Worm (Caenorhabditis elegans) whole organism, late embryonic: ENCODE measurements around the gene cpg-23.
A peak's percentile ranks its signal among the peaks of the same experiment; 100 is the strongest.

Experiments used
- C08G9.2 ChIP-seq: sonication (generic microtip); optimal IDR thresholded peaks from 2 replicates; lab custom pipeline; 2016; ENCODE audit warnings: mild to moderate bottlenecking, missing genetic modification characterization, moderate library complexity, missing compliant biosample characterization
- K02D7.2 ChIP-seq: sonication (generic microtip); optimal IDR thresholded peaks from 2 replicates; lab custom pipeline; 2017; ENCODE audit warnings: mild to moderate bottlenecking, missing genetic modification characterization, missing compliant biosample characterization
- T23F11.4 ChIP-seq: fragments of 200-800 bp; sonication (Bioruptor generic); optimal IDR thresholded peaks from 2 replicates; lab custom pipeline; 2018; ENCODE audit warnings: mild to moderate bottlenecking, missing genetic modification characterization, missing compliant biosample characterization
- Y22D7AL.16 ChIP-seq: sonication (generic microtip); optimal IDR thresholded peaks from 2 replicates; lab custom pipeline; 2016; ENCODE audit warnings: missing genetic modification characterization, missing compliant biosample characterization
- ceh-18 ChIP-seq: sonication (generic microtip); optimal IDR thresholded peaks from 2 replicates; lab custom pipeline; 2016; ENCODE audit warnings: missing genetic modification characterization, missing compliant biosample characterization
- ceh-19 ChIP-seq: fragments of 200-800 bp; sonication (Bioruptor generic); optimal IDR thresholded peaks from 2 replicates; lab custom pipeline; 2018; ENCODE audit warnings: mild to moderate bottlenecking, missing genetic modification characterization, missing compliant biosample characterization
- ceh-2 ChIP-seq: sonication (generic microtip); optimal IDR thresholded peaks from 2 replicates; lab custom pipeline; 2016; ENCODE audit warnings: missing genotype, missing genetic modification characterization, missing compliant biosample characterization
- ceh-24 ChIP-seq: sonication (generic microtip); optimal IDR thresholded peaks from 2 replicates; lab custom pipeline; 2016; ENCODE audit warnings: mild to moderate bottlenecking, missing genetic modification characterization, missing compliant biosample characterization
- ceh-30 ChIP-seq: fragments of 150-350 bp; optimal IDR thresholded peaks from 2 replicates; lab custom pipeline; 2014; ENCODE audit warnings: missing biosample characterization, missing genetic modification characterization
- ceh-34 ChIP-seq: sonication (generic microtip); optimal IDR thresholded peaks from 2 replicates; lab custom pipeline; 2016; ENCODE audit warnings: mild to moderate bottlenecking, missing genetic modification characterization, missing compliant biosample characterization
- ceh-48 ChIP-seq: sonication (generic microtip); optimal IDR thresholded peaks from 2 replicates; lab custom pipeline; 2016; ENCODE audit warnings: missing genetic modification characterization, inconsistent platforms, missing compliant biosample characterization
- che-1 ChIP-seq: sonication (generic microtip); optimal IDR thresholded peaks from 2 replicates; lab custom pipeline; 2016; ENCODE audit warnings: mild to moderate bottlenecking, missing genetic modification characterization, missing compliant biosample characterization
- dve-1 ChIP-seq: sonication (generic microtip); optimal IDR thresholded peaks from 2 replicates; lab custom pipeline; 2017; ENCODE audit warnings: antibody characterized with exemption, mild to moderate bottlenecking, missing genetic modification characterization, missing compliant biosample characterization
- elt-2 ChIP-seq: sonication (generic microtip); optimal IDR thresholded peaks from 2 replicates; lab custom pipeline; 2016; ENCODE audit warnings: missing genetic modification reagents, missing genetic modification characterization, missing compliant biosample characterization
- elt-4 ChIP-seq: sonication (generic microtip); optimal IDR thresholded peaks from 2 replicates; lab custom pipeline; 2016; ENCODE audit warnings: missing genetic modification characterization, missing compliant biosample characterization
- fax-1 ChIP-seq: sonication (generic microtip); optimal IDR thresholded peaks from 2 replicates; lab custom pipeline; 2016; ENCODE audit warnings: missing genotype, missing genetic modification characterization, missing compliant biosample characterization
- gmeb-2 ChIP-seq: sonication (generic microtip); optimal IDR thresholded peaks from 2 replicates; lab custom pipeline; 2016; ENCODE audit warnings: missing genetic modification characterization, inconsistent platforms, missing compliant biosample characterization
- hlh-15 ChIP-seq: sonication (generic microtip); optimal IDR thresholded peaks from 2 replicates; lab custom pipeline; 2016; ENCODE audit warnings: missing genetic modification characterization, missing compliant biosample characterization
- hlh-6 ChIP-seq: sonication (generic microtip); optimal IDR thresholded peaks from 2 replicates; lab custom pipeline; 2016; ENCODE audit warnings: missing genotype, missing genetic modification characterization, missing compliant biosample characterization
- hlh-8 ChIP-seq: sonication (generic microtip); optimal IDR thresholded peaks from 2 replicates; lab custom pipeline; 2016; ENCODE audit warnings: missing genotype, missing genetic modification characterization, missing compliant biosample characterization
- lim-6 ChIP-seq: sonication (generic microtip); optimal IDR thresholded peaks from 2 replicates; lab custom pipeline; 2016; ENCODE audit warnings: missing genetic modification characterization, missing compliant biosample characterization
- lin-11 ChIP-seq: fragments of 200-800 bp; sonication (Bioruptor generic); optimal IDR thresholded peaks from 2 replicates; lab custom pipeline; 2018; ENCODE audit warnings: mild to moderate bottlenecking, missing genetic modification characterization, missing compliant biosample characterization
- mec-3 ChIP-seq: sonication (generic microtip); optimal IDR thresholded peaks from 2 replicates; lab custom pipeline; 2016; ENCODE audit warnings: borderline replicate concordance, missing genetic modification characterization, missing compliant biosample characterization
- nfya-1 ChIP-seq: sonication (generic microtip); optimal IDR thresholded peaks from 2 replicates; lab custom pipeline; 2017; ENCODE audit warnings: missing genetic modification characterization, mild to moderate bottlenecking, missing compliant biosample characterization, antibody characterized with exemption, moderate library complexity
- nhr-11 ChIP-seq: fragments of 150-350 bp; optimal IDR thresholded peaks from 2 replicates; lab custom pipeline; 2014; ENCODE audit warnings: missing biosample characterization, missing genetic modification characterization
- odd-2 ChIP-seq: sonication (generic microtip); optimal IDR thresholded peaks from 2 replicates; lab custom pipeline; 2017; ENCODE audit warnings: antibody characterized with exemption, mild to moderate bottlenecking, missing genetic modification characterization, missing compliant biosample characterization
- pag-3 ChIP-seq: sonication (generic microtip); optimal IDR thresholded peaks from 2 replicates; lab custom pipeline; 2016; ENCODE audit warnings: missing compliant biosample characterization, missing genetic modification characterization, borderline replicate concordance
- pax-1 ChIP-seq: fragments of 150-350 bp; optimal IDR thresholded peaks from 2 replicates; lab custom pipeline; 2014; ENCODE audit warnings: missing biosample characterization, missing genetic modification characterization
- ref-2 ChIP-seq: sonication (generic microtip); optimal IDR thresholded peaks from 2 replicates; lab custom pipeline; 2016; ENCODE audit warnings: missing genetic modification characterization, missing compliant biosample characterization
- sox-2 ChIP-seq: fragments of 200-800 bp; sonication (Bioruptor generic); IDR thresholded peaks from 2 replicates; pipeline ENCODE4 v1.3.6; 2022; ENCODE audit warnings: missing genetic modification reagents, missing genetic modification characterization, missing compliant biosample characterization
- sox-4 ChIP-seq: sonication (generic microtip); optimal IDR thresholded peaks from 2 replicates; lab custom pipeline; 2017; ENCODE audit warnings: mild to moderate bottlenecking, missing genetic modification characterization, inconsistent platforms, missing compliant biosample characterization
- tbx-2 ChIP-seq: sonication (generic microtip); optimal IDR thresholded peaks from 2 replicates; lab custom pipeline; 2016; ENCODE audit warnings: missing genetic modification characterization, missing compliant biosample characterization
- ttx-3 ChIP-seq: sonication (generic microtip); optimal IDR thresholded peaks from 2 replicates; lab custom pipeline; 2016; ENCODE audit warnings: missing genetic modification reagents, missing genetic modification characterization, missing compliant biosample characterization
- unc-42 ChIP-seq: sonication (generic microtip); optimal IDR thresholded peaks from 2 replicates; lab custom pipeline; 2016; ENCODE audit warnings: missing genotype, missing genetic modification characterization, missing compliant biosample characterization
- unc-86 ChIP-seq: sonication (generic microtip); optimal IDR thresholded peaks from 2 replicates; lab custom pipeline; 2016; ENCODE audit warnings: missing genetic modification characterization, missing compliant biosample characterization

Gene cpg-23

DNA sequence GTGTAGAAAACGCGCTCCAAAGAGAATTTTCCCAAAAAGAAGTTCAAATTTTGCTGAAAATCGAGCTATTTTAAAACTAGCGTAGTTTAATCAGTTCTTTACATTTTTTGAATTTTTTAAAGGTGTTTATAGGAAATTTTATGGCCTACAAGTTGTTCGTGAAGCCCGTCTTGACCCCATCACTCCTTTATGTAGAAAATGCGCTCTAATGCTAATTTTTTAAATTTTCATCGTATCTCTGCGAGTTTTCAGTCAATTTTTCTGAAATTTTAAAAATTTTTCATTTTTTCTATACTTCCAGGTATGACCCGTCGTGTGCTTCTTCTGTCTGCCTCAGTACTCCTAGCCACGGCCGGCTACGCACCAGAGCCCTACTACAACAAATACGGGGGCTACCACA, 4.4 kb upstream of the cpg-23 start, which contains the start of gene Y39B6A.9:
Gene Y39B6A.9, plus strand, starts transcription at position 301 of the 400 bp plus-strand sequence.
- TF ChIP-seq hlh-6 (tag; lab: Kevin White, UChicago) (no peak), ref-2 (tag; lab: Kevin White, UChicago) (no peak), tbx-2 (no peak), hlh-15 (tag; lab: Kevin White, UChicago) (no peak), nfya-1 (tag; lab: Kevin White, UChicago) (no peak), ceh-30 (tag; lab: Kevin White, UChicago) (no peak), ceh-2 (tag; lab: Kevin White, UChicago) (no peak), odd-2 (tag; lab: Kevin White, UChicago) (no peak), unc-86 (tag; lab: Kevin White, UChicago) (no peak), che-1 (tag; lab: Kevin White, UChicago) (no peak)
- TF ChIP-seq, all 69 proteins: peak for 0

DNA sequence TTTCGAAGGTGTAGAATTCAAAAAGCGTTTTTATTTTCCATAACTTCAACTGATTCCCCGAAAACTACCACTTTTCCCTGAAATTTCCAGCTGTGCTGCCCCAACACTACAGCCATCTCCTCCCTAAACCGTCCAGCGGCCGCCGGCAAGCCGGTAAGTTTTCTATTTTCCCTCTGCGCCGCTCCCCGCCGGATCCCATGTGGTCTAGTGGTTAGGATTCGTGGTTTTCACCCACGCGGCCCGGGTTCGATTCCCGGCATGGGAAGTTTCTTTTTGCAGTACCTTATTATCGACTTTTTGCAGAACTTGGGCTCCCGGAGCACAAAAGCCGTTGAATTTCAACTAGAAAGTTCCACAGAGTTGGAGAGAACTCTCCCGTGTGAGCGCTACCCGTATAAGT, 2.0 kb downstream of the cpg-23 start:
- TF ChIP-seq ceh-19 = no peak
- TF ChIP-seq gmeb-2 = peak; percentile 10
- TF ChIP-seq ceh-34 (tag; lab: Kevin White, UChicago) = peak; percentile 15
- no peak for TF ChIP-seq ref-2 (tag; lab: Kevin White, UChicago)
- TF ChIP-seq ttx-3 (tag; lab: Kevin White, UChicago) = no peak
- TF ChIP-seq ceh-2 (tag; lab: Kevin White, UChicago) = no peak
- peak; percentile 12 for TF ChIP-seq C08G9.2 (tag; lab: Kevin White, UChicago)

DNA sequence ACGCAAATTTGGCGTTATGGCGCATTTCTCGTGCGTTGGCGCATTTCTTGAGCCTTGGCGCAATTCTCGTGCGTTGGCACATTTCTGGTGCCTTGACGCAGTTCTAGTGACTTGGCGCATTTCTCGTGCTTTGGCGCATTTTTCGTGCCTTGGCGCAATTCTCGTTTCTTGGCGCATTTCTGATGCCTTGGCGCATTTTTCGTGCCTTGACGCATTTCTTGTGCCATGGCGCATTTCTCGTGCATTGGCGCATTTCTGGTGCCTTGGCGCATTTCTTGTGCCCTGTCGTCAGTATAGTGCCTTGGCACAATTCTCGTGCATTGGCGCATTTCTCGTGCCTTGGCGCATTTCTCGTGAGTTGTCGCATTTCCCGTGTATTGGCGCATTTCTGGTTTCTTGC, 7.8 kb downstream of the cpg-23 start:
- no peak for TF ChIP-seq pax-1 (tag; lab: Kevin White, UChicago)
- TF ChIP-seq sox-4 = no peak
- no peak for TF ChIP-seq nhr-11 (tag; lab: Kevin White, UChicago)
- TF ChIP-seq ceh-18 (tag; lab: Kevin White, UChicago) = no peak
- TF ChIP-seq pag-3 (tag; lab: Kevin White, UChicago) = no peak
- TF ChIP-seq mec-3 (tag; lab: Kevin White, UChicago) = peak; percentile 64
- TF ChIP-seq hlh-6 (tag; lab: Kevin White, UChicago) = peak; percentile 16
- no peak for TF ChIP-seq hlh-8
- TF ChIP-seq ceh-2 (tag; lab: Kevin White, UChicago) = no peak
- TF ChIP-seq elt-2 (tag; lab: Kevin White, UChicago) = no peak
- no peak for TF ChIP-seq ceh-34 (tag; lab: Kevin White, UChicago)
- no peak for TF ChIP-seq sox-2 (GFP tag; lab: Robert Waterston, UW)
- TF ChIP-seq ceh-48 (tag; lab: Kevin White, UChicago) = no peak
- no peak for TF ChIP-seq fax-1
- TF ChIP-seq C08G9.2 (tag; lab: Kevin White, UChicago) = no peak

DNA sequence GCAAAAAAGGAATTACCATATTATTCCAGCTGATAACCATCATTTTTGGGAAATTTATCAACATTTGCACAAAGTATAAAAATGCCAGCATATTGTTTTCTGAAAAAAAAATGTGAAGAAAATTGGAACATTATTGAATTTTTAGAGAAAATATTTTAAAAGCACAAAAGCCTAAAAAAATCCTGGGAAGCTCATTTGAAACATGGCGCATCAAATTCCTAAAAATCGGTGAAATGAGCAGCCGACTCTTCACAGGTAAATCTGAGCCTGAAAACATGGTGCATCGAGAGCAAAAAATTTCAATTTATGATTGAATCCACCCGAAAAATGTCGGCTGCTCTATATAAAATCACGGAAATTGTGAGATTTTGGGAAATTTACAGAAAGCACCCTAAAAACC, 8.5 kb downstream of the cpg-23 start, which contains the start of gene Y39B6A.7:
Gene Y39B6A.7, minus strand, starts transcription at position 101 of the 400 bp plus-strand sequence.
- no peak for TF ChIP-seq ceh-24 (tag; lab: Kevin White, UChicago)
- no peak for TF ChIP-seq hlh-8
- no peak for TF ChIP-seq ttx-3 (tag; lab: Kevin White, UChicago)
- no peak for TF ChIP-seq che-1 (tag; lab: Kevin White, UChicago)
- TF ChIP-seq T23F11.4 (GFP tag; lab: Kevin White, UChicago) = no peak
- TF ChIP-seq ceh-2 (tag; lab: Kevin White, UChicago) = no peak
- TF ChIP-seq unc-42 (tag; lab: Kevin White, UChicago) = no peak
- no peak for TF ChIP-seq elt-4 (tag; lab: Kevin White, UChicago)

DNA sequence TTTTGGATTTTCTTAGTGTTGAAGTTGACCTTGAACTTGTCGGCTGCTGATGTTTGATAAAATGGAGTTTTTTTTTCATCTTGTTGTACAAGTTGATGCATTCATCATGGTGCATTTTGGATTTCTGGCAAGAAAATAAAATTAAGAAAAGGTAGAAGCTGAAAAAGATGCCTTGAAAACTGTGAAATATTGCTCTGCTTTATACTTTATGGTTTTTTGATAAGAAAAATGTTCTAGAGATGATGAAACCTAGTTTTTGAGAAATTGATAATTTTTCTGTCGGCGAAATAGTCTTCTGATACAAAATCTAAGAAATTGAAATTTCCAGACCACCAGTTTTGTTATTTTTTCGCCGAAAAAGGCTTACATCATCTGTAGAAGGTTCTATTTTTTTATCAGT, 11.7 kb downstream of the cpg-23 start, which contains the start of gene Y39B6A.69:
Gene Y39B6A.69, minus strand, starts transcription at position 101 of the 400 bp plus-strand sequence.
- no peak for TF ChIP-seq nhr-11 (tag; lab: Kevin White, UChicago)
- TF ChIP-seq hlh-15 (tag; lab: Kevin White, UChicago) = no peak
- TF ChIP-seq hlh-6 (tag; lab: Kevin White, UChicago) = no peak
- TF ChIP-seq ceh-2 (tag; lab: Kevin White, UChicago) = no peak
- TF ChIP-seq lim-6 (tag; lab: Kevin White, UChicago) = no peak
- TF ChIP-seq Y22D7AL.16 = no peak
- no peak for TF ChIP-seq ceh-48 (tag; lab: Kevin White, UChicago)
- TF ChIP-seq elt-4 (tag; lab: Kevin White, UChicago) = no peak
- TF ChIP-seq dve-1 (tag; lab: Kevin White, UChicago) = no peak
- TF ChIP-seq lin-11 (tag; lab: Kevin White, UChicago) = no peak
- no peak for TF ChIP-seq pag-3 (tag; lab: Kevin White, UChicago)
- no peak for TF ChIP-seq gmeb-2
- TF ChIP-seq K02D7.2 (tag; lab: Kevin White, UChicago) = no peak
